Worm (Caenorhabditis elegans) whole organism, L2 larva: ENCODE data around the gene grl-28.
A peak's percentile ranks its signal among the peaks of the same experiment; 100 is the strongest.
"Not testable (repeated sequence)": the region's sequence is repeated elsewhere in the genome, so short reads cannot be mapped to it uniquely, and the experiment has no call there.

ENCODE experiments used
- C34F6.9 ChIP-seq: fragments of 150-350 bp; optimal IDR thresholded peaks from 2 replicates; lab custom pipeline; 2014; ENCODE audit warnings: missing biosample characterization, missing genetic modification characterization
- F13H6.1 ChIP-seq: sonication (generic microtip); optimal IDR thresholded peaks from 2 replicates; lab custom pipeline; 2016; ENCODE audit warnings: missing genetic modification characterization, missing compliant biosample characterization
- R02D3.7 ChIP-seq: fragments of 150-350 bp; optimal IDR thresholded peaks from 2 replicates; lab custom pipeline; 2014; ENCODE audit warnings: missing biosample characterization, missing genetic modification characterization
- Y55F3AM.14 ChIP-seq: fragments of 200-800 bp; sonication (Bioruptor generic); optimal IDR thresholded peaks from 2 replicates; lab custom pipeline; 2018; ENCODE audit warnings: mild to moderate bottlenecking, missing genetic modification characterization, missing compliant biosample characterization
- ama-1 ChIP-seq: fragments of 150-350 bp; optimal IDR thresholded peaks from 2 replicates; lab custom pipeline; 2018; ENCODE audit warnings: inconsistent platforms
- blmp-1 ChIP-seq: sonication (generic microtip); optimal IDR thresholded peaks from 2 replicates; lab custom pipeline; 2017; ENCODE audit warnings: missing genetic modification characterization, mild to moderate bottlenecking, missing compliant biosample characterization, antibody characterized with exemption, moderate library complexity; ENCODE audit not compliant: insufficient read depth
- ceh-16 ChIP-seq: fragments of 150-350 bp; optimal IDR thresholded peaks from 2 replicates; lab custom pipeline; 2014; ENCODE audit warnings: missing biosample characterization, missing genetic modification characterization
- crh-2 ChIP-seq: sonication (generic microtip); optimal IDR thresholded peaks from 2 replicates; lab custom pipeline; 2017; ENCODE audit warnings: missing biosample characterization, missing genetic modification characterization
- dmd-4 ChIP-seq: sonication (generic microtip); optimal IDR thresholded peaks from 2 replicates; lab custom pipeline; 2017; ENCODE audit warnings: missing biosample characterization, missing genetic modification characterization
- egl-27 ChIP-seq: sonication (generic microtip); optimal IDR thresholded peaks from 3 replicates; lab custom pipeline; 2017; ENCODE audit warnings: missing biosample characterization, missing genetic modification reagents, missing genetic modification characterization
- elt-3 ChIP-seq: sonication (generic microtip); optimal IDR thresholded peaks from 2 replicates; lab custom pipeline; 2017; ENCODE audit warnings: missing biosample characterization, missing genetic modification characterization
- fos-1 ChIP-seq: fragments of 150-350 bp; optimal IDR thresholded peaks from 2 replicates; lab custom pipeline; 2014; ENCODE audit warnings: missing biosample characterization, missing genetic modification characterization
- gmeb-1 ChIP-seq: fragments of 150-350 bp; optimal IDR thresholded peaks from 2 replicates; lab custom pipeline; 2014; ENCODE audit warnings: missing biosample characterization, missing genetic modification characterization
- lin-11 ChIP-seq: fragments of 150-350 bp; sonication (generic microtip); optimal IDR thresholded peaks from 2 replicates; lab custom pipeline; 2014; ENCODE audit warnings: missing biosample characterization, missing genetic modification characterization, inconsistent platforms, mixed read lengths
- lin-13 ChIP-seq: fragments of 150-350 bp; optimal IDR thresholded peaks from 2 replicates; lab custom pipeline; 2014; ENCODE audit warnings: missing biosample characterization, missing genetic modification reagents, missing genetic modification characterization
- lsy-2 ChIP-seq, 2 experiments: fragments of 150-350 bp in 1 of 2; sonication (generic microtip) in 1 of 2; optimal IDR thresholded peaks; 2 replicates each; lab custom pipeline; 2014 to 2017; ENCODE audit warnings: missing biosample characterization in 2 of 2, missing genetic modification characterization in 2 of 2
- mab-5 ChIP-seq: fragments of 150-350 bp; optimal IDR thresholded peaks from 2 replicates; lab custom pipeline; 2014; ENCODE audit warnings: missing biosample characterization, missing genetic modification characterization
- mbf-1 ChIP-seq: sonication (generic microtip); optimal IDR thresholded peaks from 2 replicates; lab custom pipeline; 2017; ENCODE audit warnings: missing biosample characterization, missing genetic modification characterization
- mdl-1 ChIP-seq, 2 experiments: fragments of 150-350 bp in 1 of 2; sonication (generic microtip) in 1 of 2; optimal IDR thresholded peaks; 2 replicates each; lab custom pipeline; 2017; ENCODE audit warnings: missing biosample characterization in 2 of 2, missing genetic modification characterization in 2 of 2
- nhr-10 ChIP-seq: sonication (generic microtip); optimal IDR thresholded peaks from 2 replicates; lab custom pipeline; 2017; ENCODE audit warnings: missing biosample characterization, missing genetic modification characterization
- nhr-11 ChIP-seq: fragments of 150-350 bp; optimal IDR thresholded peaks from 2 replicates; lab custom pipeline; 2014; ENCODE audit warnings: missing biosample characterization, missing genetic modification characterization
- nhr-12 ChIP-seq: fragments of 150-350 bp; optimal IDR thresholded peaks from 2 replicates; lab custom pipeline; 2014; ENCODE audit warnings: missing biosample characterization, missing genetic modification characterization
- nhr-129 ChIP-seq: fragments of 150-350 bp; optimal IDR thresholded peaks from 2 replicates; lab custom pipeline; 2014; ENCODE audit warnings: missing biosample characterization, missing genetic modification characterization
- nhr-21 ChIP-seq: fragments of 150-350 bp; optimal IDR thresholded peaks from 2 replicates; lab custom pipeline; 2014; ENCODE audit warnings: missing biosample characterization, missing genetic modification characterization
- nhr-23 ChIP-seq: fragments of 150-350 bp; optimal IDR thresholded peaks from 2 replicates; lab custom pipeline; 2014; ENCODE audit warnings: missing biosample characterization, missing genetic modification reagents, missing genetic modification characterization
- sem-4 ChIP-seq: fragments of 150-350 bp; optimal IDR thresholded peaks from 2 replicates; lab custom pipeline; 2014; ENCODE audit warnings: missing biosample characterization, missing genetic modification reagents, missing genetic modification characterization
- sma-3 ChIP-seq: sonication (generic microtip); optimal IDR thresholded peaks from 2 replicates; lab custom pipeline; 2016; ENCODE audit warnings: missing genetic modification reagents, missing genetic modification characterization, missing compliant biosample characterization
- snpc-4 ChIP-seq: fragments of 150-350 bp; optimal IDR thresholded peaks from 2 replicates; lab custom pipeline; 2014; ENCODE audit warnings: missing biosample characterization, missing genetic modification characterization
- unc-39 ChIP-seq: fragments of 150-350 bp; optimal IDR thresholded peaks from 2 replicates; lab custom pipeline; 2014; ENCODE audit warnings: missing biosample characterization, missing genetic modification characterization
- unc-55 ChIP-seq: fragments of 150-350 bp; sonication (generic microtip); optimal IDR thresholded peaks from 3 replicates; lab custom pipeline; 2014; ENCODE audit warnings: missing biosample characterization, missing genetic modification reagents, missing genetic modification characterization
- unc-62 ChIP-seq: fragments of 150-350 bp; optimal IDR thresholded peaks from 2 replicates; lab custom pipeline; 2014; ENCODE audit warnings: missing biosample characterization, missing genetic modification reagents, missing genetic modification characterization
- zag-1 ChIP-seq: fragments of 150-350 bp; optimal IDR thresholded peaks from 2 replicates; lab custom pipeline; 2014; ENCODE audit warnings: missing biosample characterization, missing genetic modification characterization
- ztf-4 ChIP-seq: fragments of 150-350 bp; optimal IDR thresholded peaks from 2 replicates; lab custom pipeline; 2014; ENCODE audit warnings: missing biosample characterization, missing genetic modification characterization

Gene grl-28

ce11 chrV:3579795-3580194, 28.1 kb upstream of the grl-28 start (continued):
- no peak for TF ChIP-seq blmp-1 (tag; lab: Kevin White, UChicago)
- no peak for TF ChIP-seq lin-11 (tag; lab: Kevin White, UChicago)
- TF ChIP-seq mdl-1 (tag; optimal IDR thresholded peaks at IDR 0.05; lab: Kevin White, UChicago) = no peak
- peak; percentile 42 for TF ChIP-seq snpc-4 (tag; lab: Kevin White, UChicago)
- no peak for TF ChIP-seq nhr-12 (tag; lab: Kevin White, UChicago)
- no peak for TF ChIP-seq R02D3.7 (tag; lab: Kevin White, UChicago)
- peak; percentile 64 for TF ChIP-seq fos-1 (tag; lab: Kevin White, UChicago)
- TF ChIP-seq lin-13 = peak; percentile 44
- TF ChIP-seq C34F6.9 (tag; lab: Kevin White, UChicago) = peak; percentile 45
- TF ChIP-seq F13H6.1 (tag; lab: Kevin White, UChicago) = peak; percentile 44
- TF ChIP-seq sma-3 (GFP tag; lab: Kevin White, UChicago) = peak; percentile 9
- no peak for TF ChIP-seq egl-27 (tag; lab: Kevin White, UChicago)
- TF ChIP-seq unc-55 (GFP tag; lab: Kevin White, UChicago) = peak; percentile 55
- TF ChIP-seq unc-39 (tag; lab: Kevin White, UChicago) = no peak

ce11 chrV:3579248-3579647, 27.6 kb upstream of the grl-28 start:
- TF ChIP-seq sem-4 (tag; lab: Kevin White, UChicago) (no peak), mdl-1 (tag; optimal IDR thresholded peaks at IDR 0.05; lab: Kevin White, UChicago) (no peak), nhr-129 (tag; lab: Kevin White, UChicago) (peak; percentile 67), lin-11 (tag; lab: Kevin White, UChicago) (peak; percentile 14), nhr-21 (tag; lab: Kevin White, UChicago) (no peak), mab-5 (tag; lab: Kevin White, UChicago) (no peak), R02D3.7 (tag; lab: Kevin White, UChicago) (no peak), egl-27 (tag; lab: Kevin White, UChicago) (no peak), zag-1 (tag; lab: Kevin White, UChicago) (no peak), C34F6.9 (tag; lab: Kevin White, UChicago) (peak; percentile 40), ztf-4 (tag; lab: Kevin White, UChicago) (no peak)
- TF ChIP-seq, all 48 proteins: peak for 3

- peak in 1 of 2 experiments; percentile 81 for TF ChIP-seq lsy-2 (tag; optimal IDR thresholded peaks at IDR 0.05; lab: Kevin White, UChicago)
- TF ChIP-seq nhr-23 (tag; lab: Kevin White, UChicago) = no peak
Measured at ce11 chrV:3578813-3579212, 27.1 kb upstream of the grl-28 start, which contains the start of gene pygl-1. Gene pygl-1, plus strand, starts transcription at chrV:3579023.

- TF ChIP-seq elt-3 = no peak
- TF ChIP-seq mbf-1 = no peak
- no peak for TF ChIP-seq mab-5 (tag; lab: Kevin White, UChicago)
- no peak for TF ChIP-seq C34F6.9 (tag; lab: Kevin White, UChicago)
- no peak for TF ChIP-seq gmeb-1 (tag; lab: Kevin White, UChicago)
- no peak for TF ChIP-seq unc-55 (GFP tag; lab: Kevin White, UChicago)
- TF ChIP-seq snpc-4 (tag; lab: Kevin White, UChicago) = no peak
- no peak for TF ChIP-seq F13H6.1 (tag; lab: Kevin White, UChicago)
- TF ChIP-seq blmp-1 (tag; lab: Kevin White, UChicago) = no peak
- no peak for TF ChIP-seq Y55F3AM.14 (GFP tag; lab: Kevin White, UChicago)
- TF ChIP-seq nhr-11 = no peak
- TF ChIP-seq crh-2 (tag; lab: Kevin White, UChicago) = no peak
- no peak for TF ChIP-seq ceh-16 (tag; lab: Kevin White, UChicago)
- no peak for TF ChIP-seq sem-4 (tag; lab: Kevin White, UChicago)
- no peak for TF ChIP-seq lin-13
- no peak for TF ChIP-seq unc-62 (GFP tag; lab: Kevin White, UChicago)
- no peak for TF ChIP-seq nhr-23 (tag; lab: Kevin White, UChicago)
- TF ChIP-seq ama-1 (lab: Kevin White, UChicago) = no peak
- no peak for TF ChIP-seq nhr-10 (tag; lab: Kevin White, UChicago)
- TF ChIP-seq egl-27 (tag; lab: Kevin White, UChicago) = no peak
Measured at ce11 chrV:3575759-3576158, 24.1 kb upstream of the grl-28 start, which contains the start of gene grl-27. Gene grl-27, minus strand, starts transcription at chrV:3575859.

- TF ChIP-seq dmd-4, gmeb-1, nhr-10 (tag; lab: Kevin White, UChicago): not testable (repeated sequence)
- TF ChIP-seq, all 48 proteins: peak for 0; not testable (repeated sequence) for 48
Measured at ce11 chrV:3572408-3572807, 20.7 kb upstream of the grl-28 start, which contains the start of gene F40C5.1. Gene F40C5.1, plus strand, starts transcription at chrV:3572708.
